Worm (Caenorhabditis elegans): ENCODE measurements around the gene rsp-1.
A peak's percentile ranks its signal among the peaks of the same experiment; 100 is the strongest.

Gene rsp-1

DNA sequence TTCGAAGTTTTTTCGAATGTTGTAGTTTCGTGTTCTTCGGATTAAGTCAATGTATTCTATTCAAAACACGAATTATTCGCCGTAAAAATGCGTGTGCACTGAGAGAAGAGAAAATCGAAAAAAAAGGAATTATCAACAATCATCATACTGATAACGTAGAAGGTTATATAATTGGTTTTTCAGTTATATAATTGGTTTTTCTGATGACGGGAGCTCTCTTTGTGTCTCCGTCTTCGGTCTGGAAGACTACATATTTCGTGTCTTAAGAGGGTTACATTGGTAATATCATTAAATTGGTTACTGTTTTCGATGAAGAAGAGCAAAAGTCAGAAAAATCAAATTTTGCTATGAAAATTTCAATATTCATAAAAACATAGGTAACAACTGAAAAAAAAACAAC, 6.7 kb downstream of the rsp-1 start:
- TF ChIP-seq ztf-4 (tag; optimal IDR thresholded peaks at IDR 0.05) (no peak), nhr-237 (tag; optimal IDR thresholded peaks at IDR 0.05) (no peak), skn-1 (tag; optimal IDR thresholded peaks at IDR 0.05) (peak; percentile 12), zag-1 (tag; optimal IDR thresholded peaks at IDR 0.05) (no peak), elt-1 (tag; optimal IDR thresholded peaks at IDR 0.05) (no peak), unc-62 (GFP tag; optimal IDR thresholded peaks at IDR 0.05) (no peak), nhr-129 (tag; optimal IDR thresholded peaks at IDR 0.05) (no peak), elt-3 (tag; optimal IDR thresholded peaks at IDR 0.05) (no peak), unc-55 (GFP tag; optimal IDR thresholded peaks at IDR 0.05) (no peak), dmd-4 (tag; optimal IDR thresholded peaks at IDR 0.05) (no peak), fos-1 (tag; optimal IDR thresholded peaks at IDR 0.05) (peak; percentile 52), lin-11 (tag; optimal IDR thresholded peaks at IDR 0.05) (no peak), unc-39 (tag; optimal IDR thresholded peaks at IDR 0.05) (no peak), nhr-11 (tag; optimal IDR thresholded peaks at IDR 0.05) (no peak), C34F6.9 (tag; optimal IDR thresholded peaks at IDR 0.05) (no peak), gmeb-1 (tag; optimal IDR thresholded peaks at IDR 0.05) (no peak)

DNA sequence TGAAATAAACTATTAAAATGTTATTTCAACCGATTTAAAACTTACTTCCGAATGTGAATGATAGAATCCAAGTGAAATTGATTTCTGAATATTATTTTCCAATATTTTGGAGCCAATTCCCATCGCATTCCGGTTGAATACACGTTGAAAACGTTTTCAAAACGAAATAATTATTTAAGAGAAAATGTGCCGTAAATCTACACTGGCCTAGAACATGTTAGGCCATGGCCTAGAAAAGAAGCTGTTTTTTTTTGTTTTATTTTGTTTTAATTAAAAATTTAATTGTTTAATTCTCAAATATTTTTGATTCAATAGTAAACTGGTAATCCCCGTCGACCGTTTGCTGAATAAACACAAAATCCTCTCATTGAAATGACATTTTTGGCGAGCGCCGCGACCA, 10.7 kb downstream of the rsp-1 start:
- no peak for TF ChIP-seq lin-13 (GFP tag; optimal IDR thresholded peaks at IDR 0.05)
- no peak for TF ChIP-seq zag-1 (tag; optimal IDR thresholded peaks at IDR 0.05)
- peak; percentile 15 for TF ChIP-seq sma-9 (GFP tag; optimal IDR thresholded peaks at IDR 0.05)
- TF ChIP-seq sma-9 (tag; optimal IDR thresholded peaks at IDR 0.05) = no peak
- TF ChIP-seq gmeb-1 (tag; optimal IDR thresholded peaks at IDR 0.05) = no peak
- TF ChIP-seq unc-55 (GFP tag; optimal IDR thresholded peaks at IDR 0.05) = peak; percentile 32
- peak; percentile 14 for TF ChIP-seq R02D3.7 (tag; optimal IDR thresholded peaks at IDR 0.05)
- TF ChIP-seq nhr-77 (tag; optimal IDR thresholded peaks at IDR 0.05) = no peak
- TF ChIP-seq sma-3 (GFP tag; optimal IDR thresholded peaks at IDR 0.05) = no peak
- no peak for TF ChIP-seq unc-39 (tag; optimal IDR thresholded peaks at IDR 0.05)

DNA sequence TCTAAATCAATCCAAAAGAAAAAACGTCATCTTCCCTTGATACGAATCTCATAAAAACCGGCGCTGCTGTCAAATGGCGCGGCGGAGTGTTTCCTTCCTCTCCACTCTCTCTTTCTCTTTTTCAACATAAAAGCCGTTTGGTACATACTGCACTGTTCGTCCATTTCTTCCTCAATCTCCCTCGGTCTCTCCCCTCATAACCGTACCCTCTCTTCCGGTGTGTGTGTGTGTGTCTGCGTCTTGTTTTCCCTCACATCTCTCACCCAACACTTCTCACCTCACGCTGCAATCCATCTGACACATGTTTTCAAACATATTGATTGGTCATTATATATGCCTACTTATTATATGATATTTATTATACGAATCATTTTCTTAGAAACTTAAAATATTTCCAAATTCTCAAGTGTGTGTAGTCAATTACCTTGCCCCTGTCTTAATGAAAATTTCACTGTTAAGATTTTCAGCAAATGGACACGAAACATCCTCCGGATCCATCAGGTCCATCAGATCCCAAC, 11.3 kb downstream of the rsp-1 start, which contains the start of the genes aars-1 and rga-1:
TSS of gene aars-1 (minus strand) at position 71 of the 518 bp plus-strand sequence.
TSS of gene rga-1 (plus strand) at position 468 of the 518 bp plus-strand sequence.
- TF ChIP-seq ceh-16 (tag; optimal IDR thresholded peaks at IDR 0.05) (no peak), ztf-4 (tag; optimal IDR thresholded peaks at IDR 0.05) (no peak), fos-1 (tag; optimal IDR thresholded peaks at IDR 0.05) (peak; percentile 68), nhr-10 (tag; optimal IDR thresholded peaks at IDR 0.05) (no peak), skn-1 (tag; optimal IDR thresholded peaks at IDR 0.05) (no peak), C34F6.9 (tag; optimal IDR thresholded peaks at IDR 0.05) (peak; percentile 77), peb-1 (tag; optimal IDR thresholded peaks at IDR 0.05) (no peak), nhr-25 (tag; optimal IDR thresholded peaks at IDR 0.05) (peak; percentile 73), aly-2 (tag; optimal IDR thresholded peaks at IDR 0.05) (no peak), lsy-2 (tag; optimal IDR thresholded peaks at IDR 0.05) (peak in 1 of 2 experiments; percentile 70), mab-5 (tag; optimal IDR thresholded peaks at IDR 0.05) (no peak), ZK546.5 (tag; optimal IDR thresholded peaks at IDR 0.05) (no peak), elt-3 (tag; optimal IDR thresholded peaks at IDR 0.05) (no peak), ama-1 (optimal IDR thresholded peaks at IDR 0.05) (no peak), ztf-1 (GFP tag; conservative IDR thresholded peaks at IDR 0.05) (no peak), ztf-11 (tag; optimal IDR thresholded peaks at IDR 0.05) (no peak), unc-55 (GFP tag; optimal IDR thresholded peaks at IDR 0.05) (peak; percentile 50), unc-62 (GFP tag; optimal IDR thresholded peaks at IDR 0.05) (no peak), alr-1 (tag; optimal IDR thresholded peaks at IDR 0.05) (no peak), F13H6.1 (tag; optimal IDR thresholded peaks at IDR 0.05) (peak; percentile 75), mbf-1 (tag; optimal IDR thresholded peaks at IDR 0.05) (no peak), nhr-6 (tag; optimal IDR thresholded peaks at IDR 0.05) (no peak), blmp-1 (tag; optimal IDR thresholded peaks at IDR 0.05; ENCODE audit: insufficient read depth) (peak; percentile 70), elt-1 (tag; optimal IDR thresholded peaks at IDR 0.05) (no peak), nhr-11 (tag; optimal IDR thresholded peaks at IDR 0.05) (no peak), nhr-23 (tag; optimal IDR thresholded peaks at IDR 0.05) (no peak), sem-4 (tag; optimal IDR thresholded peaks at IDR 0.05) (peak; percentile 77), crh-2 (tag; optimal IDR thresholded peaks at IDR 0.05) (peak; percentile 39), nhr-21 (tag; optimal IDR thresholded peaks at IDR 0.05) (peak; percentile 48), snpc-4 (tag; optimal IDR thresholded peaks at IDR 0.05) (no peak), mdl-1 (tag; optimal IDR thresholded peaks at IDR 0.05) (no peak), lin-39 (tag; optimal IDR thresholded peaks at IDR 0.05) (no peak), sma-3 (GFP tag; optimal IDR thresholded peaks at IDR 0.05) (peak; percentile 40), nhr-237 (tag; optimal IDR thresholded peaks at IDR 0.05) (no peak), R02D3.7 (tag; optimal IDR thresholded peaks at IDR 0.05) (no peak), egl-27 (tag; optimal IDR thresholded peaks at IDR 0.05) (no peak), lin-11 (tag; optimal IDR thresholded peaks at IDR 0.05) (no peak), sma-9 (GFP tag; optimal IDR thresholded peaks at IDR 0.05) (peak; percentile 83), sma-9 (tag; optimal IDR thresholded peaks at IDR 0.05) (no peak), nhr-77 (tag; optimal IDR thresholded peaks at IDR 0.05) (no peak), nhr-129 (tag; optimal IDR thresholded peaks at IDR 0.05) (peak; percentile 70), Y55F3AM.14 (GFP tag; optimal IDR thresholded peaks at IDR 0.05) (no peak), unc-39 (tag; optimal IDR thresholded peaks at IDR 0.05) (no peak), zag-1 (tag; optimal IDR thresholded peaks at IDR 0.05) (no peak), lin-13 (GFP tag; optimal IDR thresholded peaks at IDR 0.05) (peak; percentile 20), dmd-4 (tag; optimal IDR thresholded peaks at IDR 0.05) (no peak)
